Worm (Caenorhabditis elegans) whole organism, mixed stage, embryonic: ENCODE data around the gene Y71H2AL.2.

Source experiments
- M03D4.4 ChIP-seq: sonication (generic microtip); optimal IDR thresholded peaks from 2 replicates; lab custom pipeline; 2017; ENCODE audit warnings: mild to moderate bottlenecking, missing genetic modification characterization, missing compliant biosample characterization
- bed-3 ChIP-seq: fragments of 200-800 bp; sonication (Bioruptor generic); optimal IDR thresholded peaks from 3 replicates; lab custom pipeline; 2018; ENCODE audit warnings: mild to moderate bottlenecking, missing genetic modification characterization, moderate library complexity, missing compliant biosample characterization
- blmp-1 ChIP-seq: fragments of 150-350 bp; optimal IDR thresholded peaks from 2 replicates; lab custom pipeline; 2014; ENCODE audit warnings: missing biosample characterization, missing genetic modification characterization
- ceh-39 ChIP-seq: fragments of 150-350 bp; optimal IDR thresholded peaks from 2 replicates; lab custom pipeline; 2014; ENCODE audit warnings: missing biosample characterization, missing genetic modification characterization
- ceh-43 ChIP-seq: fragments of 200-800 bp; sonication (Bioruptor generic); optimal IDR thresholded peaks from 2 replicates; lab custom pipeline; 2018; ENCODE audit warnings: mild to moderate bottlenecking, missing genetic modification characterization, moderate library complexity, missing compliant biosample characterization
- ceh-83 ChIP-seq: fragments of 200-800 bp; sonication (Bioruptor generic); optimal IDR thresholded peaks from 2 replicates; lab custom pipeline; 2018; ENCODE audit warnings: mild to moderate bottlenecking, missing genetic modification characterization, missing compliant biosample characterization
- ces-1 ChIP-seq: fragments of 150-350 bp; optimal IDR thresholded peaks from 2 replicates; lab custom pipeline; 2014; ENCODE audit warnings: missing biosample characterization, missing genetic modification reagents, missing genetic modification characterization
- cnd-1 ChIP-seq: fragments of 200-800 bp; sonication (Bioruptor generic); optimal IDR thresholded peaks from 2 replicates; lab custom pipeline; 2018; ENCODE audit warnings: mild to moderate bottlenecking, missing genetic modification characterization, missing compliant biosample characterization
- elt-1 ChIP-seq: sonication (generic microtip); optimal IDR thresholded peaks from 2 replicates; lab custom pipeline; 2017; ENCODE audit warnings: missing genetic modification characterization, mild to moderate bottlenecking, missing compliant biosample characterization, antibody characterized with exemption, moderate library complexity, borderline replicate concordance; ENCODE audit not compliant: insufficient read depth
- elt-3 ChIP-seq: fragments of 150-350 bp; optimal IDR thresholded peaks from 2 replicates; lab custom pipeline; 2014; ENCODE audit warnings: missing biosample characterization, missing genetic modification characterization
- flh-1 ChIP-seq: fragments of 200-800 bp; sonication (Bioruptor generic); optimal IDR thresholded peaks from 2 replicates; lab custom pipeline; 2018; ENCODE audit warnings: mild to moderate bottlenecking, missing genetic modification characterization, moderate library complexity, missing compliant biosample characterization
- ham-2 ChIP-seq: fragments of 200-800 bp; sonication (Bioruptor generic); optimal IDR thresholded peaks from 2 replicates; lab custom pipeline; 2018; ENCODE audit warnings: mild to moderate bottlenecking, missing genetic modification characterization, missing compliant biosample characterization
- hlh-1 ChIP-seq: fragments of 150-350 bp; optimal IDR thresholded peaks from 2 replicates; lab custom pipeline; 2014; ENCODE audit warnings: missing biosample characterization, missing genetic modification reagents, missing genetic modification characterization
- lin-13 ChIP-seq: fragments of 150-350 bp; optimal IDR thresholded peaks from 2 replicates; lab custom pipeline; 2014; ENCODE audit warnings: missing biosample characterization, missing genetic modification characterization
- lin-32 ChIP-seq: fragments of 200-800 bp; sonication (Bioruptor generic); optimal IDR thresholded peaks from 2 replicates; lab custom pipeline; 2018; ENCODE audit warnings: mild to moderate bottlenecking, missing genetic modification characterization, missing compliant biosample characterization
- lsy-2 ChIP-seq: fragments of 150-350 bp; optimal IDR thresholded peaks from 2 replicates; lab custom pipeline; 2014; ENCODE audit warnings: missing biosample characterization, missing genetic modification characterization
- mab-5 ChIP-seq: fragments of 150-350 bp; optimal IDR thresholded peaks from 2 replicates; lab custom pipeline; 2014; ENCODE audit warnings: missing biosample characterization, missing genetic modification characterization
- mep-1 ChIP-seq: fragments of 150-350 bp; optimal IDR thresholded peaks from 2 replicates; lab custom pipeline; 2017; ENCODE audit warnings: missing biosample characterization, missing genetic modification reagents, missing genetic modification characterization, inconsistent platforms
- mls-2 ChIP-seq: sonication (generic microtip); optimal IDR thresholded peaks from 2 replicates; lab custom pipeline; 2016; ENCODE audit warnings: mild to moderate bottlenecking, missing genetic modification characterization, moderate library complexity, missing compliant biosample characterization
- nhr-12 ChIP-seq: fragments of 150-350 bp; optimal IDR thresholded peaks from 2 replicates; lab custom pipeline; 2014; ENCODE audit warnings: missing biosample characterization, missing genetic modification characterization
- nhr-2 ChIP-seq: fragments of 150-350 bp; optimal IDR thresholded peaks from 2 replicates; lab custom pipeline; 2014; ENCODE audit warnings: missing biosample characterization, missing genetic modification characterization
- nhr-28 ChIP-seq: fragments of 150-350 bp; optimal IDR thresholded peaks from 2 replicates; lab custom pipeline; 2014; ENCODE audit warnings: missing biosample characterization, missing genetic modification characterization
- nhr-76 ChIP-seq: sonication (generic microtip); optimal IDR thresholded peaks from 2 replicates; lab custom pipeline; 2017; ENCODE audit warnings: missing biosample characterization, missing genetic modification characterization
- pha-4 ChIP-seq: fragments of 150-350 bp; optimal IDR thresholded peaks from 2 replicates; lab custom pipeline; 2018; ENCODE audit warnings: missing biosample characterization, missing genetic modification reagents, missing genetic modification characterization
- sem-2 ChIP-seq: fragments of 200-800 bp; sonication (Bioruptor generic); optimal IDR thresholded peaks from 2 replicates; lab custom pipeline; 2018; ENCODE audit warnings: mild to moderate bottlenecking, missing genetic modification characterization, missing compliant biosample characterization
- snpc-4 ChIP-seq: fragments of 150-350 bp; optimal IDR thresholded peaks from 2 replicates; lab custom pipeline; 2014; ENCODE audit warnings: missing biosample characterization, missing genetic modification characterization
- sptf-1 ChIP-seq: sonication (generic microtip); optimal IDR thresholded peaks from 2 replicates; lab custom pipeline; 2017; ENCODE audit warnings: mild to moderate bottlenecking, missing genetic modification characterization, moderate library complexity, missing compliant biosample characterization
- unc-120 ChIP-seq: sonication (generic microtip); optimal IDR thresholded peaks from 2 replicates; lab custom pipeline; 2017; ENCODE audit warnings: missing genetic modification characterization, missing compliant biosample characterization; ENCODE audit not compliant: poor library complexity, severe bottlenecking
- unc-39 ChIP-seq: fragments of 150-350 bp; optimal IDR thresholded peaks from 2 replicates; lab custom pipeline; 2014; ENCODE audit warnings: missing biosample characterization, missing genetic modification characterization
- unc-62 ChIP-seq: fragments of 150-350 bp; optimal IDR thresholded peaks from 2 replicates; lab custom pipeline; 2014; ENCODE audit warnings: missing biosample characterization, missing genetic modification reagents, missing genetic modification characterization
- zip-8 ChIP-seq: fragments of 150-350 bp; optimal IDR thresholded peaks from 2 replicates; lab custom pipeline; 2014; ENCODE audit warnings: missing biosample characterization, missing genetic modification characterization
- ztf-11 ChIP-seq: fragments of 150-350 bp; optimal IDR thresholded peaks from 2 replicates; lab custom pipeline; 2014; ENCODE audit warnings: missing biosample characterization, missing genetic modification characterization

Y71H2AL.2 gene

ce11 chrIII:2675449-2675848 is 10.7 kb upstream of the Y71H2AL.2 start:
- TF ChIP-seq blmp-1 (no peak), nhr-12 (tag; lab: Kevin White, UChicago) (no peak), unc-120 (no peak), lin-13 (tag; lab: Kevin White, UChicago) (no peak), unc-39 (tag; lab: Kevin White, UChicago) (no peak), snpc-4 (tag; lab: Kevin White, UChicago) (no peak), mab-5 (tag; lab: Kevin White, UChicago) (no peak), M03D4.4 (tag; lab: Kevin White, UChicago) (no peak), ceh-39 (no peak), ham-2 (GFP tag; lab: Kevin White, UChicago) (no peak), sem-2 (GFP tag; lab: Kevin White, UChicago) (no peak), bed-3 (GFP tag; lab: Kevin White, UChicago) (no peak)

- TF ChIP-seq flh-1 (GFP tag; lab: Kevin White, UChicago) (no peak), zip-8 (tag; lab: Kevin White, UChicago) (no peak), lin-32 (no peak), hlh-1 (no peak), sptf-1 (no peak)
These were observed 10.1 kb upstream of the Y71H2AL.2 start for ce11 chrIII:2676097-2676496.

ce11 chrIII:2678017-2678416 is 8.1 kb upstream of the Y71H2AL.2 start:
- TF ChIP-seq cnd-1 (tag; lab: Kevin White, UChicago) (no peak), mab-5 (tag; lab: Kevin White, UChicago) (no peak), lin-32 (no peak), pha-4 (tag; lab: Kevin White, UChicago) (no peak), unc-62 (GFP tag; lab: Kevin White, UChicago) (no peak)
- TF ChIP-seq, all 35 proteins: peak for 0

ce11 chrIII:2679362-2679761 is 6.8 kb upstream of the Y71H2AL.2 start:
- TF ChIP-seq ceh-83: peak; percentile 22
- no peak for TF ChIP-seq sptf-1

- no peak for TF ChIP-seq nhr-2 (tag; lab: Kevin White, UChicago)
- TF ChIP-seq pha-4 (tag; lab: Kevin White, UChicago): no peak
- TF ChIP-seq mep-1 (tag; lab: Kevin White, UChicago): no peak
- no peak for TF ChIP-seq ces-1 (GFP tag; lab: Kevin White, UChicago)
- TF ChIP-seq nhr-76: no peak
- TF ChIP-seq elt-1 (tag; lab: Kevin White, UChicago): no peak
- no peak for TF ChIP-seq snpc-4 (tag; lab: Kevin White, UChicago)
- TF ChIP-seq sptf-1: no peak
- no peak for TF ChIP-seq ceh-39
These were observed 4.6 kb upstream of the Y71H2AL.2 start for ce11 chrIII:2681559-2681958.

- TF ChIP-seq lsy-2 (tag; lab: Kevin White, UChicago) (no peak), blmp-1 (no peak), flh-1 (GFP tag; lab: Kevin White, UChicago) (no peak), mab-5 (tag; lab: Kevin White, UChicago) (no peak), ces-1 (GFP tag; lab: Kevin White, UChicago) (no peak), sem-2 (GFP tag; lab: Kevin White, UChicago) (no peak), nhr-28 (tag; lab: Kevin White, UChicago) (no peak), ceh-43 (GFP tag; lab: Kevin White, UChicago) (no peak), unc-120 (no peak), mep-1 (tag; lab: Kevin White, UChicago) (no peak), ztf-11 (tag; lab: Kevin White, UChicago) (no peak), M03D4.4 (tag; lab: Kevin White, UChicago) (no peak), unc-62 (GFP tag; lab: Kevin White, UChicago) (no peak), mls-2 (no peak), snpc-4 (tag; lab: Kevin White, UChicago) (no peak), elt-3 (tag; lab: Kevin White, UChicago) (no peak), cnd-1 (tag; lab: Kevin White, UChicago) (no peak), hlh-1 (no peak), elt-1 (tag; lab: Kevin White, UChicago) (no peak), nhr-2 (tag; lab: Kevin White, UChicago) (no peak)
These were observed 2.8 kb upstream of the Y71H2AL.2 start for ce11 chrIII:2683403-2683802.
